Worm (Caenorhabditis elegans) whole organism, mixed stage, embryonic: ENCODE data around the gene srw-127.

Experiments used
- blmp-1 ChIP-seq: fragments of 150-350 bp; optimal IDR thresholded peaks from 2 replicates; lab custom pipeline; 2014; ENCODE audit warnings: missing biosample characterization, missing genetic modification characterization
- mep-1 ChIP-seq: fragments of 150-350 bp; optimal IDR thresholded peaks from 2 replicates; lab custom pipeline; 2017; ENCODE audit warnings: missing biosample characterization, missing genetic modification reagents, missing genetic modification characterization, inconsistent platforms
- nhr-76 ChIP-seq: sonication (generic microtip); optimal IDR thresholded peaks from 2 replicates; lab custom pipeline; 2017; ENCODE audit warnings: missing biosample characterization, missing genetic modification characterization

DNA sequence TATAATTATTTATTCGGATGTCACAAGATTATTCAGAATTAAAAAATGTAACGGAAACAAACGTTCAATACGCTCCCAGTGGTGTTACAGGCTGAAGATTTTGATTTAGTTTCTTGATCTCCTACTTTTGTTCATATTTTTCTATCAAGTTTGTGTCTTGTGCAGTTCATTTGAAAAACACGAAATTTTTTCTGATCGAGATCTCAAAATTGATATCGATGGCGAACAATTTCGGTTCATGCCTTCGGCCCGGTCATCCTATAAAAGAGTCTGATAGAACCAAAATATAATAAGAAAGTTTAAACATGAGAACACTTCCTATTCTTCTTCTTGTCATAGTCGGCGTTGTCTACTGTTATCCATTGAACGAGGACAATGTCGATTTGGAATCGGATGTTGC lies 5.4 kb upstream of the srw-127 start, which contains the start of gene drd-10:
- TF ChIP-seq nhr-76 (tag; lab: Kevin White, UChicago) (no peak), blmp-1 (tag; lab: Kevin White, UChicago) (no peak), mep-1 (no peak)
